Worm (Caenorhabditis elegans): ENCODE results near the gene sdz-36.

The sdz-36 gene

ce11 chrIV:9728376-9728775 is 37.6 kb downstream of the sdz-36 start, which contains the start of gene nhr-100:
nhr-100 (plus strand) TSS chrIV:9728676.
- TF ChIP-seq ztf-11 (tag; optimal IDR thresholded peaks at IDR 0.05): no peak
- TF ChIP-seq saeg-2 (GFP tag; IDR thresholded peaks at IDR 0.05): no peak
- TF ChIP-seq zfp-2 (tag; optimal IDR thresholded peaks at IDR 0.05): no peak

- no peak for TF ChIP-seq spr-3 (GFP tag; optimal IDR thresholded peaks at IDR 0.05)
- TF ChIP-seq lin-38 (GFP tag; IDR thresholded peaks at IDR 0.05): peak; percentile 59
Observed at ce11 chrIV:9733904-9734303, 43.2 kb downstream of the sdz-36 start.

DNA sequence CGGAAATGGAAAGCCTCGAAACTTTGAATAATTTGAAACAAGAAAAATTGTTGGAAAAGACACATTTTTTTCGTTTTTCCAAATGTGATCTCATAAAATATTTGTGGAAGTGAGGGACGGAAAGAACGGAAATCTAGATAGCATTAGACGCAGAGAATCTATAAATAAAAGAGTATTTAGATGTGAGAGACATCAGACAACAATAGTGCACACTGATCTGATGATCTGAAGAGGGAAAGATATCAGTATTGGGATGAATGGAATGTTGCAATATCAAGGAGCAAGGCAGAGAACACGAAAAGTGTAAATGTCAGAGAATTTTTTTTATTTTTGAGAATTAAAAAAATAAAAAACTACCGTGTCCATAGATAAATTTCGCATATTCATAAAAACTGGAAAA is 44.1 kb downstream of the sdz-36 start:
- TF ChIP-seq Y48G9A.11 (GFP tag; IDR thresholded peaks at IDR 0.05) (no peak), dmd-6 (GFP tag; IDR thresholded peaks at IDR 0.05) (no peak), D1046.2 (GFP tag; IDR thresholded peaks at IDR 0.05) (no peak), nhr-11 (tag; optimal IDR thresholded peaks at IDR 0.05) (no peak), lin-15B (tag; optimal IDR thresholded peaks at IDR 0.05) (no peak), hlh-11 (tag; optimal IDR thresholded peaks at IDR 0.05) (peak; percentile 1), arid-1 (GFP tag; conservative IDR thresholded peaks at IDR 0.05) (no peak), unc-130 (GFP tag; optimal IDR thresholded peaks at IDR 0.05) (no peak), nhr-28 (tag; optimal IDR thresholded peaks at IDR 0.05) (no peak)

DNA sequence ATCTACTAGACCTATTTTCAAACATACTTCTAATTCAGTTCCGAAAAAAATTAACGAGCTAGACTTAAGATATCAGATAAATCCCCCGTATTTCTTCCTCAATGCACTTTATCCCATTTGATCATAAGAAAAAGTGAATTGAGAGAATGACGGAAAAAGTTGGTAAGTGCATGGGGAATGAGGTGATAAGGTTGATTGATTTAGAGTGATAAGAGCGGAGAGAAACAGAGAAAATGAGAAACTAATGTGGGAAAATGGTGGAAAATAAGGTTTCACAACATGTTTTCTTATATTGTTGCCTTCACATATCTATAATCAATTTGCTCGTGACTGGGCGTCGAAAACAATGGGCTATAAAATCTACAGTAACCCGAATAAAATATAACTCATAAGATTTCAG is 45.0 kb downstream of the sdz-36 start:
- TF ChIP-seq hmg-1.1 (GFP tag; IDR thresholded peaks at IDR 0.05) (no peak), php-3 (GFP tag; IDR thresholded peaks at IDR 0.05) (0 out of 2 replicates have a peak, but pooled peaks have one; percentile 62), R02D3.7 (tag; optimal IDR thresholded peaks at IDR 0.05) (no peak), hlh-11 (tag; optimal IDR thresholded peaks at IDR 0.05) (peak; percentile 69), pqm-1 (tag; optimal IDR thresholded peaks at IDR 0.05) (peak; percentile 52), daf-16 (GFP tag; optimal IDR thresholded peaks at IDR 0.05) (peak in 1 of 2 experiments; percentile 69), daf-16 (tag; optimal IDR thresholded peaks at IDR 0.05) (peak; percentile 97), duxl-1 (tag; optimal IDR thresholded peaks at IDR 0.05; ENCODE audit: poor library complexity) (no peak), nhr-77 (tag; optimal IDR thresholded peaks at IDR 0.05) (peak; percentile 13), aha-1 (tag) (peak; percentile 94), nhr-11 (tag; optimal IDR thresholded peaks at IDR 0.05) (peak; percentile 25), hlh-30 (tag; optimal IDR thresholded peaks at IDR 0.05; ENCODE audit: insufficient read depth) (peak; percentile 64), dmd-6 (GFP tag; IDR thresholded peaks at IDR 0.05) (peak; percentile 57; the same call in 1 of the 2 replicates), dve-1 (tag; optimal IDR thresholded peaks at IDR 0.05; ENCODE audit: insufficient read depth) (peak; percentile 76), lsy-2 (tag; optimal IDR thresholded peaks at IDR 0.05) (peak in 1 of 2 experiments; percentile 72), lim-7 (GFP tag; IDR thresholded peaks at IDR 0.05) (no peak), mep-1 (tag; optimal IDR thresholded peaks at IDR 0.05) (peak; percentile 17), nhr-28 (tag; optimal IDR thresholded peaks at IDR 0.05) (peak; percentile 72), mxl-2 (GFP tag; conservative IDR thresholded peaks at IDR 0.05) (no peak)

ce11 chrIV:9737204-9737790 is 46.6 kb downstream of the sdz-36 start, which contains the start of gene cka-1:
cka-1 (minus strand) TSS chrIV:9737621.
- TF ChIP-seq hlh-30 (tag; optimal IDR thresholded peaks at IDR 0.05; ENCODE audit: insufficient read depth) (peak; percentile 51), daf-16 (GFP tag; optimal IDR thresholded peaks at IDR 0.05) (no peak), daf-16 (tag; optimal IDR thresholded peaks at IDR 0.05) (peak; percentile 57), php-3 (GFP tag; IDR thresholded peaks at IDR 0.05) (peak; percentile 77), zip-2 (tag; optimal IDR thresholded peaks at IDR 0.05) (no peak), hlh-11 (tag; optimal IDR thresholded peaks at IDR 0.05) (peak; percentile 60), mdl-1 (tag; optimal IDR thresholded peaks at IDR 0.05) (peak in 1 of 2 experiments; percentile 59), Y75B8A.6 (GFP tag; IDR thresholded peaks at IDR 0.05) (no peak), dmd-6 (GFP tag; IDR thresholded peaks at IDR 0.05) (peak; percentile 61; the same call in 1 of the 2 replicates), hmg-1.1 (GFP tag; IDR thresholded peaks at IDR 0.05) (no peak), nhr-42 (GFP tag; IDR thresholded peaks at IDR 0.05) (no peak), dve-1 (tag; optimal IDR thresholded peaks at IDR 0.05; ENCODE audit: insufficient read depth) (peak; percentile 44), tra-1 (GFP tag; IDR thresholded peaks at IDR 0.05) (0 out of 2 replicates have a peak, but pooled peaks have one; percentile 21), nhr-28 (tag; optimal IDR thresholded peaks at IDR 0.05) (peak; percentile 31)

All from whole organism, L4 larva.